Worm (Caenorhabditis elegans): ENCODE data around the gene pdf-2.

The pdf-2 gene

DNA sequence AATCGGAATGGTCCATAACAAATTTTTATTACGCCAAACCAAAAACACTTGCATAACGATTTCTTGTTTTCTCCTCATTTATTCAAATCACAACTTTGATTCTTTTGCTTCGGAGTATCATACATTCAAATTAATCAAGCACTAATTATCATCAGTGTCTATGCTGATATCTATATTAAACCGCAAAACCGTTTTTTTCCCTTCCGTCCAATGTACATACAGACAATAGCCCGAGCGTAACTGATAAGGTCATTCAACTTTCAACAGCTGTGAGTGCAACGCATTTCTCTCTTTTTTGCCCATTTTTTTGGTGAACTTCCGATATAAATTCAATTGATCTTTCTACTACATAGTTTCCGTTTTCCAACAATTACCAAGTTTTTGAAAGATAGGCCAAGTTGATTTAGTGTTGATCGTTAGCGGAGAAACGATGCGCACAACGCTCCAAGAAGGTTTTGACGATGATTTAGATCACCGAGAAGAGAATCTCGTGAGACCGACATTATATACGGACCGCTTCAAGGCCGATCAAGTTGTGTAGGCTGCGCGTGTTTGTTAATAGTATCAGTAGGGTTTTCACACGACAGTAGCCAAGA is 14.6 kb downstream of the pdf-2 start:
- no peak for TF ChIP-seq nhr-76 (tag; optimal IDR thresholded peaks at IDR 0.05)
- no peak for TF ChIP-seq lin-39 (tag; optimal IDR thresholded peaks at IDR 0.05)
- TF ChIP-seq nhr-28 (tag; optimal IDR thresholded peaks at IDR 0.05) = no peak
- no peak for TF ChIP-seq mdt-29 (GFP tag; IDR thresholded peaks at IDR 0.05)
- TF ChIP-seq dmd-6 (GFP tag; IDR thresholded peaks at IDR 0.05) = peak; percentile 8; the same call in 1 of the 2 replicates
- TF ChIP-seq pqm-1 (tag; optimal IDR thresholded peaks at IDR 0.05) = peak; percentile 40
- peak in 1 of 2 experiments; percentile 82 for TF ChIP-seq unc-62 (GFP tag; optimal IDR thresholded peaks at IDR 0.05 in 1 of 2)
- no peak for TF ChIP-seq unc-62 (tag; optimal IDR thresholded peaks at IDR 0.05)

DNA sequence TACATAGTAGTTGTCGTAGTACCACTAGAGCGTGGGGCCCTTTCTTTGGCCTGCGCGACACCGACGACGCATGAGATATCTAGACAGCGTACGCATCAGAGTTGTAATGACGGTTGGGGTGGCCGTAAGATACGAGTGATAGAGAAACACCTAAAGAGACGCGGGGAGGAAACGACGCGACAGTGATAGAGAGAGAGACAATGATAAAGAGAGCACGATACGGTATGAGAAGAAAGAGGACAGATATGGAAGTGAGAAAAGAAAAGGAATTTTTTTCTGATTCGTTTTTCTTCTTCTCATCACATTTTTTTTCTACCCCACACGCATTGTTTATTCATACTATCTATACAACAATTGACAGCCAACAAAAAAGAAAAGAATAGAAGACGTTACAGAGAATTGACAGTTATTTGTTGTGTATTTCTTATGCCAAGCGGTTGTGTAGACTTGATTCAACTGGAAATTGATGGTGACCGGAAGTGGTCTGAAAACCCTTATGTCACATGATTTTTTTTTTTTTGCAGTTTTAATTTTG is 15.3 kb downstream of the pdf-2 start:
- peak; percentile 62 for TF ChIP-seq dve-1 (tag; optimal IDR thresholded peaks at IDR 0.05; ENCODE audit: insufficient read depth)
- TF ChIP-seq pqm-1 (tag; optimal IDR thresholded peaks at IDR 0.05) = peak; percentile 32
- TF ChIP-seq ceh-82 (tag; optimal IDR thresholded peaks at IDR 0.05) = no peak
- 0 out of 2 replicates have a peak, but pooled peaks have one; percentile 15 for TF ChIP-seq tra-1 (GFP tag; IDR thresholded peaks at IDR 0.05)
- no peak for TF ChIP-seq tag-97 (GFP tag; IDR thresholded peaks at IDR 0.05)
- TF ChIP-seq mep-1 (tag; optimal IDR thresholded peaks at IDR 0.05) = no peak
- no peak for TF ChIP-seq skn-1 (tag; optimal IDR thresholded peaks at IDR 0.05)
- TF ChIP-seq ceh-28 (tag; optimal IDR thresholded peaks at IDR 0.05) = no peak
- no peak for TF ChIP-seq nhr-48 (tag; optimal IDR thresholded peaks at IDR 0.05)
- TF ChIP-seq nhr-25 (tag; optimal IDR thresholded peaks at IDR 0.05; ENCODE audit: borderline replicate concordance, insufficient read depth) = no peak
- peak; percentile 10 for TF ChIP-seq hlh-30 (tag; optimal IDR thresholded peaks at IDR 0.05; ENCODE audit: insufficient read depth)
- TF ChIP-seq daf-16 (GFP tag; optimal IDR thresholded peaks at IDR 0.05) = no peak
- peak; percentile 15 for TF ChIP-seq daf-16 (tag; optimal IDR thresholded peaks at IDR 0.05)
- peak in 1 of 2 experiments; percentile 28 for TF ChIP-seq mdl-1 (tag; optimal IDR thresholded peaks at IDR 0.05)
- no peak for TF ChIP-seq zag-1 (tag; optimal IDR thresholded peaks at IDR 0.05)
- TF ChIP-seq ztf-11 (tag; optimal IDR thresholded peaks at IDR 0.05) = no peak
- TF ChIP-seq zfp-2 (tag; optimal IDR thresholded peaks at IDR 0.05) = no peak
- peak; percentile 28 for TF ChIP-seq hlh-11 (tag; optimal IDR thresholded peaks at IDR 0.05)
- no peak for TF ChIP-seq nhr-237 (tag; optimal IDR thresholded peaks at IDR 0.05)
- peak; percentile 43 for TF ChIP-seq nhr-28 (tag; optimal IDR thresholded peaks at IDR 0.05)
- TF ChIP-seq duxl-1 (tag; optimal IDR thresholded peaks at IDR 0.05; ENCODE audit: poor library complexity) = no peak
- no peak for TF ChIP-seq F26F4.8 (GFP tag; conservative IDR thresholded peaks at IDR 0.05)
- peak; percentile 37 for TF ChIP-seq dmd-6 (GFP tag; IDR thresholded peaks at IDR 0.05)

DNA sequence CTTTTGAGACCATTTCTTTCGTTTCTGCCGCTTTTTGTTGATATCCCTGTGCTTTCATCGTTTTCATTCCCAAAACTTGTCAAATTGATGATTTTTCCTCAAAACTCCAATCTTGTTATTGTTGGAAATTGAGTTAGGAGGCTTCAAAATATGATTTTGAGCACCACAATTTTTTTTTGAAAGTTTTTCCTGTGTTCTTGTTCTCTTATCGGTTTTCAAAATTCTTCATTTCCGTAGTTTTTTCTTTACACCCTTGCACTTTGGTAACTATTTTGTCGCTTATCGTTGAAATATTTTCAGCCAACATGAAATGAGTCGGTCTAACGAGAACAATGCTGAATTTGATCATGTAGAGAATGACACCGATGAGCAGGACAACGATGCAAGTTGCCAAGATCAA is 17.4 kb downstream of the pdf-2 start, which contains the start of gene F48B9.1:
F48B9.1 (plus strand) TSS at position 301 of the 400 bp plus-strand sequence.
- TF ChIP-seq duxl-1 (tag; optimal IDR thresholded peaks at IDR 0.05; ENCODE audit: poor library complexity) = no peak
- TF ChIP-seq lin-15B (tag; optimal IDR thresholded peaks at IDR 0.05) = no peak
- TF ChIP-seq snpc-1.2 (GFP tag; IDR thresholded peaks at IDR 0.05) = no peak
- TF ChIP-seq mdt-29 (GFP tag; IDR thresholded peaks at IDR 0.05) = no peak
- no peak for TF ChIP-seq madf-9 (GFP tag; conservative IDR thresholded peaks at IDR 0.05)
- TF ChIP-seq ZK546.5 (tag; optimal IDR thresholded peaks at IDR 0.05) = no peak
- TF ChIP-seq ceh-82 (tag; optimal IDR thresholded peaks at IDR 0.05) = no peak
- TF ChIP-seq zfp-2 (tag; optimal IDR thresholded peaks at IDR 0.05) = no peak
- TF ChIP-seq vab-7 (GFP tag; IDR thresholded peaks at IDR 0.05) = no peak
- no peak for TF ChIP-seq hif-1 (tag; optimal IDR thresholded peaks at IDR 0.05)
- TF ChIP-seq ztf-7 (tag; optimal IDR thresholded peaks at IDR 0.05) = no peak
- no peak for TF ChIP-seq tag-97 (GFP tag; IDR thresholded peaks at IDR 0.05)
- no peak for TF ChIP-seq daf-16 (GFP tag; optimal IDR thresholded peaks at IDR 0.05)
- no peak for TF ChIP-seq daf-16 (tag; optimal IDR thresholded peaks at IDR 0.05)
- no peak for TF ChIP-seq R02D3.7 (tag; optimal IDR thresholded peaks at IDR 0.05)
- TF ChIP-seq spr-3 (GFP tag; optimal IDR thresholded peaks at IDR 0.05) = no peak
- no peak for TF ChIP-seq mdl-1 (tag; optimal IDR thresholded peaks at IDR 0.05)
- TF ChIP-seq lin-39 (tag; optimal IDR thresholded peaks at IDR 0.05) = no peak
- no peak for TF ChIP-seq unc-62 (GFP tag; optimal IDR thresholded peaks at IDR 0.05 in 1 of 2)
- no peak for TF ChIP-seq unc-62 (tag; optimal IDR thresholded peaks at IDR 0.05)

All from whole organism, L4 larva.